Fruit fly (Drosophila melanogaster): Measurements from ENCODE around the gene Galk.

Gene Galk

dm6 chr3L:9019196-9019662, 33.3 kb upstream of the Galk start, which contains the start of gene Doc2 (continued):
- TF ChIP-seq pros (GFP tag; optimal IDR thresholded peaks at IDR 0.05) (no peak), Lpt (GFP tag; optimal IDR thresholded peaks at IDR 0.05) (no peak), CG7786 (GFP tag; optimal IDR thresholded peaks at IDR 0.05) (no peak), Sox100B (GFP tag; optimal IDR thresholded peaks at IDR 0.05) (no peak), salm (tag; optimal IDR thresholded peaks at IDR 0.05) (no peak), lov (optimal IDR thresholded peaks at IDR 0.05) (no peak), lov (GFP tag; IDR thresholded peaks at IDR 0.05) (0 out of 3 replicates have a peak, but pooled peaks have one; percentile 10), CG17612 (GFP tag; IDR thresholded peaks at IDR 0.05) (no peak), CG32532 (GFP tag; IDR thresholded peaks at IDR 0.05) (no peak), Sox102F (GFP tag; optimal IDR thresholded peaks at IDR 0.05) (no peak), vfl (GFP tag; optimal IDR thresholded peaks at IDR 0.05) (no peak), CG10147 (GFP tag; optimal IDR thresholded peaks at IDR 0.05) (no peak), Dip3 (GFP tag; optimal IDR thresholded peaks at IDR 0.05) (no peak), knrl (GFP tag; IDR thresholded peaks at IDR 0.05; ENCODE audit: partially characterized antibody) (no peak), abd-A (tag; optimal IDR thresholded peaks at IDR 0.05) (no peak), CG15601 (tag; optimal IDR thresholded peaks at IDR 0.05) (no peak), Dfd (GFP tag; optimal IDR thresholded peaks at IDR 0.05) (no peak), CG12744 (GFP tag; optimal IDR thresholded peaks at IDR 0.05) (no peak), mirr (GFP tag; optimal IDR thresholded peaks at IDR 0.05) (no peak), ci (GFP tag; IDR thresholded peaks at IDR 0.05) (0 out of 3 replicates have a peak, but pooled peaks have one; percentile 57), fu2 (GFP tag; optimal IDR thresholded peaks at IDR 0.05) (no peak), onecut (GFP tag; IDR thresholded peaks at IDR 0.05) (no peak), Trl (optimal IDR thresholded peaks at IDR 0.05) (peak; percentile 34 to 49), Trl (GFP tag; optimal IDR thresholded peaks at IDR 0.05) (no peak), sc (optimal IDR thresholded peaks at IDR 0.05) (no peak), sc (GFP tag; optimal IDR thresholded peaks at IDR 0.05) (no peak), seq (GFP tag; IDR thresholded peaks at IDR 0.05) (no peak), Stat92E (GFP tag; optimal IDR thresholded peaks at IDR 0.05) (peak in 1 of 3 experiments; percentile 53), hbn (GFP tag; IDR thresholded peaks at IDR 0.05; ENCODE audit: partially characterized antibody) (no peak), PHDP (tag; optimal IDR thresholded peaks at IDR 0.05) (no peak), gro (GFP tag; optimal IDR thresholded peaks at IDR 0.05) (no peak), YL-1 (GFP tag; optimal IDR thresholded peaks at IDR 0.05) (no peak), nerfin-1 (tag; optimal IDR thresholded peaks at IDR 0.05) (no peak), zen2 (GFP tag; IDR thresholded peaks at IDR 0.05; ENCODE audit: partially characterized antibody) (peak; percentile 59; the same call in 2 of the 3 replicates), al (GFP tag; IDR thresholded peaks at IDR 0.05) (no peak), btn (GFP tag; optimal IDR thresholded peaks at IDR 0.05) (no peak), Usf (GFP tag; optimal IDR thresholded peaks at IDR 0.05) (no peak), Fer2 (tag; optimal IDR thresholded peaks at IDR 0.05) (no peak), tgo (GFP tag; IDR thresholded peaks at IDR 0.05) (no peak), scrt (GFP tag; optimal IDR thresholded peaks at IDR 0.05) (no peak), CG13624 (GFP tag; optimal IDR thresholded peaks at IDR 0.05) (no peak), CG14014 (GFP tag; IDR thresholded peaks at IDR 0.05) (no peak), CG4404 (GFP tag; IDR thresholded peaks at IDR 0.05) (no peak), dati (GFP tag; IDR thresholded peaks at IDR 0.05) (no peak), unc-4 (GFP tag; IDR thresholded peaks at IDR 0.05; ENCODE audit: partially characterized antibody) (no peak), CG10654 (GFP tag; optimal IDR thresholded peaks at IDR 0.05) (no peak), Sin3A (optimal IDR thresholded peaks at IDR 0.05) (no peak), bsh (GFP tag; optimal IDR thresholded peaks at IDR 0.05) (no peak), phol (tag; optimal IDR thresholded peaks at IDR 0.05) (peak; percentile 58), CG10565 (GFP tag; optimal IDR thresholded peaks at IDR 0.05) (no peak), so (GFP tag; IDR thresholded peaks at IDR 0.05) (no peak), H2.0 (GFP tag; IDR thresholded peaks at IDR 0.05) (no peak)
